Worm (Caenorhabditis elegans) whole organism, mixed stage, embryonic: Measurements from ENCODE around the gene mip-2.
A peak's percentile ranks its signal among the peaks of the same experiment; 100 is the strongest.

Experiments used
- M03D4.4 ChIP-seq: sonication (generic microtip); optimal IDR thresholded peaks from 2 replicates; lab custom pipeline; 2017; ENCODE audit warnings: mild to moderate bottlenecking, missing genetic modification characterization, missing compliant biosample characterization
- bed-3 ChIP-seq: fragments of 200-800 bp; sonication (Bioruptor generic); optimal IDR thresholded peaks from 3 replicates; lab custom pipeline; 2018; ENCODE audit warnings: mild to moderate bottlenecking, missing genetic modification characterization, moderate library complexity, missing compliant biosample characterization
- blmp-1 ChIP-seq: fragments of 150-350 bp; optimal IDR thresholded peaks from 2 replicates; lab custom pipeline; 2014; ENCODE audit warnings: missing biosample characterization, missing genetic modification characterization
- ceh-39 ChIP-seq: fragments of 150-350 bp; optimal IDR thresholded peaks from 2 replicates; lab custom pipeline; 2014; ENCODE audit warnings: missing biosample characterization, missing genetic modification characterization
- ceh-43 ChIP-seq: fragments of 200-800 bp; sonication (Bioruptor generic); optimal IDR thresholded peaks from 2 replicates; lab custom pipeline; 2018; ENCODE audit warnings: mild to moderate bottlenecking, missing genetic modification characterization, moderate library complexity, missing compliant biosample characterization
- ceh-83 ChIP-seq: fragments of 200-800 bp; sonication (Bioruptor generic); optimal IDR thresholded peaks from 2 replicates; lab custom pipeline; 2018; ENCODE audit warnings: mild to moderate bottlenecking, missing genetic modification characterization, missing compliant biosample characterization
- ces-1 ChIP-seq: fragments of 150-350 bp; optimal IDR thresholded peaks from 2 replicates; lab custom pipeline; 2014; ENCODE audit warnings: missing biosample characterization, missing genetic modification reagents, missing genetic modification characterization
- cnd-1 ChIP-seq: fragments of 200-800 bp; sonication (Bioruptor generic); optimal IDR thresholded peaks from 2 replicates; lab custom pipeline; 2018; ENCODE audit warnings: mild to moderate bottlenecking, missing genetic modification characterization, missing compliant biosample characterization
- drap-1 ChIP-seq: fragments of 200-800 bp; sonication (Bioruptor generic); optimal IDR thresholded peaks from 3 replicates; lab custom pipeline; 2018; ENCODE audit warnings: mild to moderate bottlenecking, missing genetic modification characterization, missing compliant biosample characterization
- elt-1 ChIP-seq: sonication (generic microtip); optimal IDR thresholded peaks from 2 replicates; lab custom pipeline; 2017; ENCODE audit warnings: missing genetic modification characterization, mild to moderate bottlenecking, missing compliant biosample characterization, antibody characterized with exemption, moderate library complexity, borderline replicate concordance; ENCODE audit not compliant: insufficient read depth
- elt-3 ChIP-seq: fragments of 150-350 bp; optimal IDR thresholded peaks from 2 replicates; lab custom pipeline; 2014; ENCODE audit warnings: missing biosample characterization, missing genetic modification characterization
- flh-1 ChIP-seq: fragments of 200-800 bp; sonication (Bioruptor generic); optimal IDR thresholded peaks from 2 replicates; lab custom pipeline; 2018; ENCODE audit warnings: mild to moderate bottlenecking, missing genetic modification characterization, moderate library complexity, missing compliant biosample characterization
- ham-2 ChIP-seq: fragments of 200-800 bp; sonication (Bioruptor generic); optimal IDR thresholded peaks from 2 replicates; lab custom pipeline; 2018; ENCODE audit warnings: mild to moderate bottlenecking, missing genetic modification characterization, missing compliant biosample characterization
- hlh-1 ChIP-seq: fragments of 150-350 bp; optimal IDR thresholded peaks from 2 replicates; lab custom pipeline; 2014; ENCODE audit warnings: missing biosample characterization, missing genetic modification reagents, missing genetic modification characterization
- lin-13 ChIP-seq: fragments of 150-350 bp; optimal IDR thresholded peaks from 2 replicates; lab custom pipeline; 2014; ENCODE audit warnings: missing biosample characterization, missing genetic modification characterization
- lin-32 ChIP-seq: fragments of 200-800 bp; sonication (Bioruptor generic); optimal IDR thresholded peaks from 2 replicates; lab custom pipeline; 2018; ENCODE audit warnings: mild to moderate bottlenecking, missing genetic modification characterization, missing compliant biosample characterization
- lsy-2 ChIP-seq: fragments of 150-350 bp; optimal IDR thresholded peaks from 2 replicates; lab custom pipeline; 2014; ENCODE audit warnings: missing biosample characterization, missing genetic modification characterization
- mab-5 ChIP-seq: fragments of 150-350 bp; optimal IDR thresholded peaks from 2 replicates; lab custom pipeline; 2014; ENCODE audit warnings: missing biosample characterization, missing genetic modification characterization
- mep-1 ChIP-seq: fragments of 150-350 bp; optimal IDR thresholded peaks from 2 replicates; lab custom pipeline; 2017; ENCODE audit warnings: missing biosample characterization, missing genetic modification reagents, missing genetic modification characterization, inconsistent platforms
- mls-2 ChIP-seq: sonication (generic microtip); optimal IDR thresholded peaks from 2 replicates; lab custom pipeline; 2016; ENCODE audit warnings: mild to moderate bottlenecking, missing genetic modification characterization, moderate library complexity, missing compliant biosample characterization
- nhr-12 ChIP-seq: fragments of 150-350 bp; optimal IDR thresholded peaks from 2 replicates; lab custom pipeline; 2014; ENCODE audit warnings: missing biosample characterization, missing genetic modification characterization
- nhr-2 ChIP-seq: fragments of 150-350 bp; optimal IDR thresholded peaks from 2 replicates; lab custom pipeline; 2014; ENCODE audit warnings: missing biosample characterization, missing genetic modification characterization
- nhr-237 ChIP-seq: fragments of 150-350 bp; optimal IDR thresholded peaks from 2 replicates; lab custom pipeline; 2014; ENCODE audit warnings: missing biosample characterization, missing genetic modification characterization
- nhr-28 ChIP-seq: fragments of 150-350 bp; optimal IDR thresholded peaks from 2 replicates; lab custom pipeline; 2014; ENCODE audit warnings: missing biosample characterization, missing genetic modification characterization
- nhr-76 ChIP-seq: sonication (generic microtip); optimal IDR thresholded peaks from 2 replicates; lab custom pipeline; 2017; ENCODE audit warnings: missing biosample characterization, missing genetic modification characterization
- pha-4 ChIP-seq: fragments of 150-350 bp; optimal IDR thresholded peaks from 2 replicates; lab custom pipeline; 2018; ENCODE audit warnings: missing biosample characterization, missing genetic modification reagents, missing genetic modification characterization
- sem-2 ChIP-seq: fragments of 200-800 bp; sonication (Bioruptor generic); optimal IDR thresholded peaks from 2 replicates; lab custom pipeline; 2018; ENCODE audit warnings: mild to moderate bottlenecking, missing genetic modification characterization, missing compliant biosample characterization
- snpc-4 ChIP-seq: fragments of 150-350 bp; optimal IDR thresholded peaks from 2 replicates; lab custom pipeline; 2014; ENCODE audit warnings: missing biosample characterization, missing genetic modification characterization
- sptf-1 ChIP-seq: sonication (generic microtip); optimal IDR thresholded peaks from 2 replicates; lab custom pipeline; 2017; ENCODE audit warnings: mild to moderate bottlenecking, missing genetic modification characterization, moderate library complexity, missing compliant biosample characterization
- tbx-8 ChIP-seq: fragments of 200-800 bp; sonication (Bioruptor generic); optimal IDR thresholded peaks from 2 replicates; lab custom pipeline; 2018; ENCODE audit warnings: mild to moderate bottlenecking, missing genetic modification characterization, moderate library complexity, missing compliant biosample characterization
- unc-120 ChIP-seq: sonication (generic microtip); optimal IDR thresholded peaks from 2 replicates; lab custom pipeline; 2017; ENCODE audit warnings: missing genetic modification characterization, missing compliant biosample characterization; ENCODE audit not compliant: poor library complexity, severe bottlenecking
- unc-39 ChIP-seq: fragments of 150-350 bp; optimal IDR thresholded peaks from 2 replicates; lab custom pipeline; 2014; ENCODE audit warnings: missing biosample characterization, missing genetic modification characterization
- unc-62 ChIP-seq: fragments of 150-350 bp; optimal IDR thresholded peaks from 2 replicates; lab custom pipeline; 2014; ENCODE audit warnings: missing biosample characterization, missing genetic modification reagents, missing genetic modification characterization
- zip-8 ChIP-seq: fragments of 150-350 bp; optimal IDR thresholded peaks from 2 replicates; lab custom pipeline; 2014; ENCODE audit warnings: missing biosample characterization, missing genetic modification characterization
- ztf-11 ChIP-seq: fragments of 150-350 bp; optimal IDR thresholded peaks from 2 replicates; lab custom pipeline; 2014; ENCODE audit warnings: missing biosample characterization, missing genetic modification characterization

mip-2 gene

ce11 chrV:13687504-13687903 lies 15.7 kb upstream of the mip-2 start:
- TF ChIP-seq lin-32 (GFP tag; lab: Kevin White, UChicago): no peak
- no peak for TF ChIP-seq ces-1
- TF ChIP-seq M03D4.4: no peak
- no peak for TF ChIP-seq elt-3 (tag; lab: Kevin White, UChicago)
- no peak for TF ChIP-seq nhr-2 (tag; lab: Kevin White, UChicago)
- no peak for TF ChIP-seq unc-39 (tag; lab: Kevin White, UChicago)
- TF ChIP-seq flh-1 (GFP tag; lab: Kevin White, UChicago): no peak
- TF ChIP-seq zip-8 (tag; lab: Kevin White, UChicago): no peak
- no peak for TF ChIP-seq ztf-11
- no peak for TF ChIP-seq elt-1 (tag; lab: Kevin White, UChicago)
- no peak for TF ChIP-seq nhr-237 (tag; lab: Kevin White, UChicago)
- TF ChIP-seq unc-62: no peak
- no peak for TF ChIP-seq mep-1 (tag; lab: Kevin White, UChicago)

ce11 chrV:13686513-13686912 lies 14.8 kb upstream of the mip-2 start:
- TF ChIP-seq nhr-12 (tag; lab: Kevin White, UChicago): no peak
- TF ChIP-seq ces-1: peak; percentile 68
- TF ChIP-seq, all 35 proteins: peak for 1

DNA sequence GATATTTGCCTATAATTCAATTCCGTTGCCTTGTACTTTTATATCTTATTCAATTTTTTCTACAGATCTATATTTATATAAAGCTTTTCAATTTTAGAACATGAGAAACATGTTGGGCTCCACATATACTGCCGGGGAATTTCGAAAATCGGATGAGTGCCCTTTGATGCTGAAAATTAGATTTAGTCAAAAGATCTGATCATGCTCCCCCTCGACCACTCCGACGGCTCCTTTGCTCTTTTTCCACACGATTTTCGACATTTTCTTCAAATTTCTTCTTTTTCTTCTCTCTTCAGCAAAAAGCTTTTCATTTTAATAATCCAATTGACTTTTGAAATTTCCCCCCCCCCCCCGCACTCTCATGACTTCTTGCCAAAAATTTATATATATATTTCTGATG lies 9.7 kb upstream of the mip-2 start:
- TF ChIP-seq ces-1 (peak; percentile 86), nhr-237 (tag; lab: Kevin White, UChicago) (no peak)

ce11 chrV:13679859-13680258 lies 8.1 kb upstream of the mip-2 start:
- TF ChIP-seq M03D4.4 (no peak), ztf-11 (no peak), sem-2 (no peak), zip-8 (tag; lab: Kevin White, UChicago) (no peak), ceh-39 (tag; lab: Kevin White, UChicago) (no peak), lin-13 (no peak), flh-1 (GFP tag; lab: Kevin White, UChicago) (no peak), bed-3 (GFP tag; lab: Kevin White, UChicago) (no peak)

- TF ChIP-seq nhr-76 (tag; lab: Kevin White, UChicago) (no peak), cnd-1 (tag; lab: Kevin White, UChicago) (no peak), nhr-237 (tag; lab: Kevin White, UChicago) (peak; percentile 78), mep-1 (tag; lab: Kevin White, UChicago) (peak; percentile 74), mab-5 (peak; percentile 22), ces-1 (peak; percentile 85), blmp-1 (tag; lab: Kevin White, UChicago) (no peak), lin-13 (peak; percentile 66), flh-1 (GFP tag; lab: Kevin White, UChicago) (no peak), zip-8 (tag; lab: Kevin White, UChicago) (no peak), snpc-4 (tag; lab: Kevin White, UChicago) (no peak), lsy-2 (peak; percentile 74), ceh-43 (no peak), hlh-1 (tag; lab: Kevin White, UChicago) (peak; percentile 36), ceh-39 (tag; lab: Kevin White, UChicago) (no peak), nhr-28 (tag; lab: Kevin White, UChicago) (no peak), unc-120 (tag; lab: Kevin White, UChicago) (no peak), pha-4 (peak; percentile 90), unc-62 (peak; percentile 60), sptf-1 (tag; lab: Kevin White, UChicago) (peak; percentile 60), tbx-8 (no peak), unc-39 (tag; lab: Kevin White, UChicago) (no peak), elt-1 (tag; lab: Kevin White, UChicago) (no peak), ztf-11 (no peak), lin-32 (GFP tag; lab: Kevin White, UChicago) (no peak), mls-2 (tag; lab: Kevin White, UChicago) (no peak), ham-2 (GFP tag; lab: Kevin White, UChicago) (no peak), sem-2 (no peak), M03D4.4 (no peak), nhr-2 (tag; lab: Kevin White, UChicago) (peak; percentile 4), ceh-83 (GFP tag; lab: Kevin White, UChicago) (peak; percentile 34), nhr-12 (tag; lab: Kevin White, UChicago) (no peak), elt-3 (tag; lab: Kevin White, UChicago) (no peak), drap-1 (no peak), bed-3 (GFP tag; lab: Kevin White, UChicago) (no peak)
Observed at ce11 chrV:13678542-13678941, 6.8 kb upstream of the mip-2 start, which contains the start of the genes tag-65 and ccz-1. tag-65 (minus strand) TSS chrV:13678587. ccz-1 (plus strand) TSS chrV:13678875.
